Worm (Caenorhabditis elegans) whole organism, young adult: ENCODE measurements around the gene Y12A6A.1.

Source experiments
- B0019.2 ChIP-seq: fragments of 200-800 bp; sonication (Bioruptor generic); conservative IDR thresholded peaks from 2 replicates; pipeline ENCODE4 v1.3.6; 2022; ENCODE audit warnings: missing genetic modification reagents, missing genetic modification characterization, missing compliant biosample characterization
- B0035.1 ChIP-seq: sonication (generic microtip); optimal IDR thresholded peaks from 2 replicates; lab custom pipeline; 2016; ENCODE audit warnings: missing genetic modification characterization, mild to moderate bottlenecking, missing compliant biosample characterization, missing genotype, missing genetic modification reagents
- B0336.3 ChIP-seq: fragments of 200-800 bp; sonication (Bioruptor generic); IDR thresholded peaks from 2 replicates; pipeline ENCODE4 v1.3.6; 2022; ENCODE audit warnings: missing genetic modification characterization, missing compliant biosample characterization
- F10E7.11 ChIP-seq: sonication (generic microtip); optimal IDR thresholded peaks from 2 replicates; lab custom pipeline; 2017; ENCODE audit warnings: mild to moderate bottlenecking, missing genetic modification characterization, moderate library complexity, missing compliant biosample characterization
- Y53F4B.3 ChIP-seq: fragments of 200-800 bp; sonication (Bioruptor generic); IDR thresholded peaks from 2 replicates; pipeline ENCODE4 v1.3.6; 2022; ENCODE audit warnings: missing genetic modification reagents, missing genetic modification characterization, missing compliant biosample characterization
- Y79H2A.3 ChIP-seq: fragments of 200-800 bp; sonication (Bioruptor generic); conservative IDR thresholded peaks from 2 replicates; pipeline ENCODE4 v1.3.6; 2022; ENCODE audit warnings: missing genetic modification reagents, missing genetic modification characterization, missing compliant biosample characterization
- Y95B8A.8 ChIP-seq: fragments of 200-800 bp; sonication (Bioruptor generic); IDR thresholded peaks from 2 replicates; pipeline ENCODE4 v1.3.6; 2022; ENCODE audit warnings: missing genetic modification reagents, missing genetic modification characterization, missing compliant biosample characterization
- aptf-3 ChIP-seq: fragments of 200-800 bp; sonication (Bioruptor generic); IDR thresholded peaks from 2 replicates; pipeline ENCODE4 v1.3.6; 2022; ENCODE audit warnings: missing genetic modification characterization, missing compliant biosample characterization
- athp-1 ChIP-seq: sonication (generic microtip); optimal IDR thresholded peaks from 2 replicates; lab custom pipeline; 2017; ENCODE audit warnings: mild to moderate bottlenecking, missing genetic modification characterization, missing compliant biosample characterization
- attf-3 ChIP-seq: fragments of 200-800 bp; sonication (Bioruptor generic); conservative IDR thresholded peaks from 2 replicates; pipeline ENCODE4 v1.3.6; 2022; ENCODE audit warnings: missing genetic modification reagents, missing genetic modification characterization, missing compliant biosample characterization
- attf-5 ChIP-seq: fragments of 200-800 bp; sonication (Bioruptor generic); optimal IDR thresholded peaks from 2 replicates; lab custom pipeline; 2018; ENCODE audit warnings: mild to moderate bottlenecking, missing genetic modification characterization, missing compliant biosample characterization
- attf-6 ChIP-seq: fragments of 200-800 bp; sonication (Bioruptor generic); IDR thresholded peaks from 2 replicates; pipeline ENCODE4 v1.3.6; 2022; ENCODE audit warnings: missing genetic modification reagents, missing genetic modification characterization, missing compliant biosample characterization
- bed-1 ChIP-seq: fragments of 200-800 bp; sonication (Bioruptor generic); IDR thresholded peaks from 2 replicates; pipeline ENCODE4 v1.3.6; 2022; ENCODE audit warnings: missing genetic modification reagents, missing genetic modification characterization, missing compliant biosample characterization
- ccch-3 ChIP-seq: fragments of 200-800 bp; sonication (Bioruptor generic); optimal IDR thresholded peaks from 2 replicates; lab custom pipeline; 2018; ENCODE audit warnings: mild to moderate bottlenecking, missing genetic modification characterization, missing compliant biosample characterization
- cebp-1 ChIP-seq, 2 experiments: fragments of 200-800 bp in 1 of 2; sonication (Bioruptor generic) in 1 of 2; sonication (generic microtip) in 1 of 2; IDR thresholded peaks in 1 of 2; optimal IDR thresholded peaks in 1 of 2; 2 replicates each; pipeline versions ENCODE4 v1.3.6 to Lab custom; 2017 to 2022; ENCODE audit warnings: missing compliant biosample characterization in 2 of 2, missing genetic modification characterization in 2 of 2, mild to moderate bottlenecking in 1 of 2, missing genetic modification reagents in 1 of 2, moderate library complexity in 1 of 2
- ceh-27 ChIP-seq: fragments of 200-800 bp; sonication (Bioruptor generic); optimal IDR thresholded peaks from 2 replicates; lab custom pipeline; 2018; ENCODE audit warnings: mild to moderate bottlenecking, missing genetic modification characterization, moderate library complexity, missing compliant biosample characterization
- ceh-40 ChIP-seq: fragments of 200-800 bp; sonication (Bioruptor generic); IDR thresholded peaks from 2 replicates; pipeline ENCODE4 v1.3.6; 2022; ENCODE audit warnings: missing genetic modification characterization, missing compliant biosample characterization
- ceh-79 ChIP-seq: sonication (generic microtip); optimal IDR thresholded peaks from 2 replicates; lab custom pipeline; 2017; ENCODE audit warnings: mild to moderate bottlenecking, missing genetic modification characterization, missing compliant biosample characterization
- ceh-91 ChIP-seq: fragments of 200-800 bp; sonication (Bioruptor generic); IDR thresholded peaks from 2 replicates; pipeline ENCODE4 v1.3.6; 2022; ENCODE audit warnings: missing genetic modification reagents, missing genetic modification characterization, missing compliant biosample characterization
- die-1 ChIP-seq: sonication (generic microtip); optimal IDR thresholded peaks from 2 replicates; lab custom pipeline; 2016; ENCODE audit warnings: missing genotype, mild to moderate bottlenecking, missing genetic modification characterization, missing compliant biosample characterization
- dpff-1 ChIP-seq: sonication (generic microtip); optimal IDR thresholded peaks from 2 replicates; lab custom pipeline; 2017; ENCODE audit warnings: mild to moderate bottlenecking, missing genetic modification characterization, missing compliant biosample characterization
- fkh-3 ChIP-seq: sonication (generic microtip); optimal IDR thresholded peaks from 2 replicates; lab custom pipeline; 2016; ENCODE audit warnings: mild to moderate bottlenecking, missing genetic modification characterization, missing compliant biosample characterization
- hlh-12 ChIP-seq: sonication (generic microtip); optimal IDR thresholded peaks from 2 replicates; lab custom pipeline; 2016; ENCODE audit warnings: missing genetic modification characterization, missing compliant biosample characterization
- hlh-26 ChIP-seq: fragments of 200-800 bp; sonication (Bioruptor generic); conservative IDR thresholded peaks from 2 replicates; pipeline ENCODE4 v1.3.6; 2022; ENCODE audit warnings: missing genetic modification reagents, missing genetic modification characterization, missing compliant biosample characterization
- let-526 ChIP-seq: fragments of 200-800 bp; sonication (Bioruptor generic); IDR thresholded peaks from 2 replicates; pipeline ENCODE4 v1.3.6; 2022; ENCODE audit warnings: missing genetic modification reagents, missing genetic modification characterization, missing compliant biosample characterization
- lin-35 ChIP-seq, 3 experiments: fragments of 150-350 bp in 2 of 3; sonication (generic microtip) in 1 of 3; optimal IDR thresholded peaks; 2 replicates each; lab custom pipeline; 2014 to 2018; ENCODE audit warnings: missing biosample characterization in 3 of 3, missing genetic modification characterization in 3 of 3, missing genetic modification reagents in 3 of 3
- lin-40 ChIP-seq: sonication (generic microtip); optimal IDR thresholded peaks from 2 replicates; lab custom pipeline; 2016; ENCODE audit warnings: missing genetic modification characterization, mild to moderate bottlenecking, missing compliant biosample characterization, missing genotype, missing genetic modification reagents
- lir-1 ChIP-seq: fragments of 200-800 bp; sonication (Bioruptor generic); conservative IDR thresholded peaks from 2 replicates; pipeline ENCODE4 v1.3.6; 2022; ENCODE audit warnings: missing genetic modification reagents, missing genetic modification characterization, missing compliant biosample characterization
- nhr-179 ChIP-seq: sonication (generic microtip); optimal IDR thresholded peaks from 2 replicates; lab custom pipeline; 2016; ENCODE audit warnings: mild to moderate bottlenecking, missing genetic modification characterization, missing compliant biosample characterization
- pbrm-1 ChIP-seq: fragments of 200-800 bp; sonication (Bioruptor generic); IDR thresholded peaks from 2 replicates; pipeline ENCODE4 v1.3.6; 2022; ENCODE audit warnings: missing genetic modification reagents, missing genetic modification characterization, missing compliant biosample characterization
- rcor-1 ChIP-seq: fragments of 200-800 bp; sonication (Bioruptor generic); IDR thresholded peaks from 2 replicates; pipeline ENCODE4 v1.3.6; 2022; ENCODE audit warnings: missing genetic modification reagents, missing genetic modification characterization, missing compliant biosample characterization
- repo-1 ChIP-seq: sonication (generic microtip); optimal IDR thresholded peaks from 2 replicates; lab custom pipeline; 2017; ENCODE audit warnings: mild to moderate bottlenecking, missing genetic modification characterization, missing compliant biosample characterization
- rpc-1 ChIP-seq, 2 experiments: fragments of 150-350 bp in 1 of 2; sonication (generic microtip) in 1 of 2; optimal IDR thresholded peaks; 2 replicates each; lab custom pipeline; 2014 to 2018; ENCODE audit warnings: missing biosample characterization in 1 of 2, missing genetic modification characterization in 1 of 2, missing genetic modification reagents in 1 of 2, missing genotype in 1 of 2
- sdz-38 ChIP-seq: sonication (generic microtip); optimal IDR thresholded peaks from 2 replicates; lab custom pipeline; 2016; ENCODE audit warnings: missing genotype, missing genetic modification characterization, missing compliant biosample characterization
- snpc-1.3 ChIP-seq: sonication (generic microtip); optimal IDR thresholded peaks from 2 replicates; lab custom pipeline; 2017; ENCODE audit warnings: missing genetic modification characterization, mild to moderate bottlenecking, missing compliant biosample characterization, antibody characterized with exemption, moderate library complexity, missing genotype, missing genetic modification reagents; ENCODE audit not compliant: insufficient read depth
- snpc-3.4 ChIP-seq: sonication (generic microtip); optimal IDR thresholded peaks from 2 replicates; lab custom pipeline; 2017; ENCODE audit warnings: missing genetic modification characterization, mild to moderate bottlenecking, missing compliant biosample characterization, antibody characterized with exemption, moderate library complexity, missing genotype, missing genetic modification reagents
- tbx-9 ChIP-seq: sonication (generic microtip); optimal IDR thresholded peaks from 2 replicates; lab custom pipeline; 2016; ENCODE audit warnings: borderline replicate concordance, missing genetic modification characterization, inconsistent platforms, missing compliant biosample characterization
- tlf-1 ChIP-seq: fragments of 200-800 bp; sonication (Bioruptor generic); optimal IDR thresholded peaks from 2 replicates; lab custom pipeline; 2018; ENCODE audit warnings: mild to moderate bottlenecking, missing genetic modification characterization, missing compliant biosample characterization
- xnd-1 ChIP-seq: sonication (generic microtip); optimal IDR thresholded peaks from 2 replicates; lab custom pipeline; 2016; ENCODE audit warnings: missing genotype, missing genetic modification reagents, missing genetic modification characterization, missing compliant biosample characterization
- zim-3 ChIP-seq: sonication (generic microtip); optimal IDR thresholded peaks from 2 replicates; lab custom pipeline; 2017; ENCODE audit warnings: mild to moderate bottlenecking, missing genetic modification characterization, moderate library complexity, missing compliant biosample characterization

The Y12A6A.1 gene

ce11 chrX:13665447-13665846, 43.9 kb upstream of the Y12A6A.1 start (continued):
- TF ChIP-seq hlh-26 (GFP tag; lab: Robert Waterston, UW) = peak; percentile 77; the same call in 1 of the 2 replicates
- TF ChIP-seq rcor-1 (GFP tag; lab: Robert Waterston, UW) = peak; percentile 94
- TF ChIP-seq lin-35 (GFP tag; optimal IDR thresholded peaks at IDR 0.05; lab: Kevin White, UChicago) = peak in 1 of 3 experiments; percentile 84
- 0 out of 2 replicates have a peak, but pooled peaks have one; percentile 44 for TF ChIP-seq Y79H2A.3
- TF ChIP-seq F10E7.11 (tag; lab: Kevin White, UChicago) = peak; percentile 96
- TF ChIP-seq B0019.2 (GFP tag; lab: Robert Waterston, UW) = peak; percentile 51
- peak; percentile 91 for TF ChIP-seq aptf-3 (GFP tag; lab: Robert Waterston, UW)
- peak; percentile 37 for TF ChIP-seq dpff-1 (tag; lab: Kevin White, UChicago)
- TF ChIP-seq attf-5 (GFP tag; lab: Kevin White, UChicago) = peak; percentile 89
- TF ChIP-seq let-526 = peak; percentile 82
- peak; percentile 97 for TF ChIP-seq fkh-3 (tag; lab: Kevin White, UChicago)
- peak; percentile 97 for TF ChIP-seq zim-3 (tag; lab: Kevin White, UChicago)
- peak; percentile 96 for TF ChIP-seq ceh-79 (tag; lab: Kevin White, UChicago)
- TF ChIP-seq ceh-27 = peak; percentile 96
- peak; percentile 97 for TF ChIP-seq die-1 (tag; lab: Kevin White, UChicago)
- TF ChIP-seq Y53F4B.3 (GFP tag; lab: Robert Waterston, UW) = 0 out of 2 replicates have a peak, but pooled peaks have one; percentile 40
- peak; percentile 40 for TF ChIP-seq sdz-38 (tag; lab: Kevin White, UChicago)
- peak; percentile 86 for TF ChIP-seq snpc-3.4
- peak; percentile 91; the same call in 1 of the 2 replicates for TF ChIP-seq bed-1 (GFP tag; lab: Robert Waterston, UW)
- TF ChIP-seq lin-40 (tag; lab: Kevin White, UChicago) = peak; percentile 93
- peak; percentile 88 for TF ChIP-seq lir-1
- TF ChIP-seq repo-1 = peak; percentile 85
- TF ChIP-seq ceh-40 (GFP tag; lab: Robert Waterston, UW) = peak; percentile 93
- TF ChIP-seq attf-3 (GFP tag; lab: Robert Waterston, UW) = peak; percentile 56
- peak; percentile 94 for TF ChIP-seq athp-1 (tag; lab: Kevin White, UChicago)
- no peak for TF ChIP-seq ceh-91 (GFP tag; lab: Robert Waterston, UW)
- peak; percentile 91 for TF ChIP-seq pbrm-1 (GFP tag; lab: Robert Waterston, UW)
- TF ChIP-seq tbx-9 (tag; lab: Kevin White, UChicago) = peak; percentile 85
- peak; percentile 89 for TF ChIP-seq B0336.3
- peak; percentile 71 for TF ChIP-seq cebp-1 (GFP tag; IDR thresholded peaks at IDR 0.05; lab: Robert Waterston, UW)
- TF ChIP-seq cebp-1 (tag; optimal IDR thresholded peaks at IDR 0.05; lab: Kevin White, UChicago) = peak; percentile 90
- peak; percentile 100 for TF ChIP-seq rpc-1 (optimal IDR thresholded peaks at IDR 0.05; lab: Kevin White, UChicago)
- peak; percentile 99 for TF ChIP-seq rpc-1 (tag; optimal IDR thresholded peaks at IDR 0.05; lab: Kevin White, UChicago)
- TF ChIP-seq B0035.1 (tag; lab: Kevin White, UChicago) = peak; percentile 90
- TF ChIP-seq Y95B8A.8 = 0 out of 2 replicates have a peak, but pooled peaks have one; percentile 38
- peak; percentile 80 for TF ChIP-seq hlh-12
- TF ChIP-seq tlf-1 = peak; percentile 81
- no peak for TF ChIP-seq xnd-1
- peak; percentile 87 for TF ChIP-seq nhr-179 (tag; lab: Kevin White, UChicago)
- peak; percentile 62 for TF ChIP-seq ccch-3
- TF ChIP-seq snpc-1.3 = peak; percentile 88
- TF ChIP-seq attf-6 (GFP tag; lab: Robert Waterston, UW) = peak; percentile 80; the same call in 1 of the 2 replicates
